In the genomic region with DNA sequence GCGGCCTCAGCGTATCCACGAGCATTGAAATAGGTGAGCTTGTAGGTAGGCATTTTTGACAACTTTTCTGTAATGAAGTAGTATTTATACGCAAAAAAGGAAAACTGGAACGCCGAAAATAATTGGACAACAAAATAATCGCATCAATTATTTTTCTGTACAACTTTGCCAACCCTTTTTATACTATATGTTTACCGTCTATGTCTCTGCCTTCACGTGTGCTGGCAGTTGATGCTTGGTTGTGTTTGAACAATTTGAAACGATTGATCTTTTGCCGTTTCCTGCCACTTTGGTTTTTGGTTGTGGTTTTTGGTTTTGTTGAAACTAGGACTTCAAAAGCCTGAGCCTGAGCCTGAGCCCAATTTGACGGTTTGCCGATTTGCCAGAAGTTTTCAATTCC, we compare ENCODE assay signal across 4 worm cellular contexts.
TF ChIP-seq lines count a peak whose summit lies in the region.

A gene (minus strand): TSS at position 238 of the 400 bp plus-strand sequence.

TF ChIP-seq in whole organism, L2 larva, 48 proteins besides CTCF, POLR2A, EP300 and RAD21:
- no peak for TF ChIP-seq mbf-1 (tag; optimal IDR thresholded peaks at IDR 0.05; lab: Kevin White, UChicago)
- TF ChIP-seq sma-9 (GFP tag; optimal IDR thresholded peaks at IDR 0.05; lab: Kevin White, UChicago) = peak; percentile 14
- TF ChIP-seq sma-9 (tag; optimal IDR thresholded peaks at IDR 0.05; lab: Kevin White, UChicago) = no peak

TF ChIP-seq in whole organism, L3 larva, 47 proteins besides CTCF, POLR2A, EP300 and RAD21:
- TF ChIP-seq pha-4 (tag; optimal IDR thresholded peaks at IDR 0.05; lab: Kevin White, UChicago) (peak; percentile 40), pqm-1 (tag; optimal IDR thresholded peaks at IDR 0.05; lab: Kevin White, UChicago) (peak; percentile 41), R02D3.7 (tag; optimal IDR thresholded peaks at IDR 0.05; lab: Kevin White, UChicago) (no peak), elt-2 (tag; optimal IDR thresholded peaks at IDR 0.05; lab: Kevin White, UChicago) (peak; percentile 15)

TF ChIP-seq in whole organism, L4 larva, 104 proteins besides CTCF, POLR2A, EP300 and RAD21 (continues in another document):
- no peak for TF ChIP-seq Y5F2A.4 (GFP tag; optimal IDR thresholded peaks at IDR 0.05; lab: Kevin White, UChicago)
- TF ChIP-seq daf-19 (GFP tag; conservative IDR thresholded peaks at IDR 0.05; lab: Robert Waterston, UW) = no peak
- TF ChIP-seq duxl-1 (tag; optimal IDR thresholded peaks at IDR 0.05; lab: Kevin White, UChicago; ENCODE audit: poor library complexity) = no peak
- TF ChIP-seq jun-1 (tag; optimal IDR thresholded peaks at IDR 0.05; lab: Kevin White, UChicago) = no peak
- TF ChIP-seq D1046.2 (GFP tag; IDR thresholded peaks at IDR 0.05; lab: Robert Waterston, UW) = no peak
- no peak for TF ChIP-seq daf-12 (tag; optimal IDR thresholded peaks at IDR 0.05; lab: Kevin White, UChicago)
- no peak for TF ChIP-seq spr-3 (GFP tag; optimal IDR thresholded peaks at IDR 0.05; lab: Kevin White, UChicago)
- no peak for TF ChIP-seq unc-62 (GFP tag; optimal IDR thresholded peaks at IDR 0.05 in 1 of 2; lab: Kevin White, UChicago)
- no peak for TF ChIP-seq unc-62 (tag; optimal IDR thresholded peaks at IDR 0.05; lab: Kevin White, UChicago)
- no peak for TF ChIP-seq ceh-32 (tag; optimal IDR thresholded peaks at IDR 0.05; lab: Kevin White, UChicago; ENCODE audit: poor library complexity)
- TF ChIP-seq T26A8.4 (GFP tag; IDR thresholded peaks at IDR 0.05; lab: Robert Waterston, UW) = no peak
- peak; percentile 20 for TF ChIP-seq dve-1 (tag; optimal IDR thresholded peaks at IDR 0.05; lab: Kevin White, UChicago; ENCODE audit: insufficient read depth)
- TF ChIP-seq hlh-11 (tag; optimal IDR thresholded peaks at IDR 0.05; lab: Kevin White, UChicago) = peak; percentile 7
- TF ChIP-seq saeg-2 (GFP tag; IDR thresholded peaks at IDR 0.05; lab: Robert Waterston, UW) = 0 out of 2 replicates have a peak, but pooled peaks have one; percentile 25
- TF ChIP-seq tag-97 (GFP tag; IDR thresholded peaks at IDR 0.05; lab: Robert Waterston, UW) = no peak
- TF ChIP-seq nhr-76 (tag; optimal IDR thresholded peaks at IDR 0.05; lab: Kevin White, UChicago) = no peak
- no peak for TF ChIP-seq zip-2 (tag; optimal IDR thresholded peaks at IDR 0.05; lab: Kevin White, UChicago)
- no peak for TF ChIP-seq snpc-1.2 (GFP tag; IDR thresholded peaks at IDR 0.05; lab: Robert Waterston, UW)
- TF ChIP-seq sdz-12 (GFP tag; optimal IDR thresholded peaks at IDR 0.05; lab: Kevin White, UChicago) = no peak
- TF ChIP-seq dmd-8 (GFP tag; IDR thresholded peaks at IDR 0.05; lab: Robert Waterston, UW) = no peak
- TF ChIP-seq madf-5 (GFP tag; IDR thresholded peaks at IDR 0.05; lab: Robert Waterston, UW) = no peak
- no peak for TF ChIP-seq lin-29 (GFP tag; IDR thresholded peaks at IDR 0.05; lab: Robert Waterston, UW)
- TF ChIP-seq F49E8.2 (tag; optimal IDR thresholded peaks at IDR 0.05; lab: Kevin White, UChicago; ENCODE audit: borderline replicate concordance) = no peak
- no peak for TF ChIP-seq cey-2 (tag; optimal IDR thresholded peaks at IDR 0.05; lab: Kevin White, UChicago; ENCODE audit: borderline replicate concordance, insufficient read depth)
- no peak for TF ChIP-seq ceh-62 (tag; optimal IDR thresholded peaks at IDR 0.05; lab: Kevin White, UChicago)
- TF ChIP-seq R02D3.7 (tag; optimal IDR thresholded peaks at IDR 0.05; lab: Kevin White, UChicago) = no peak
- no peak for TF ChIP-seq F26F4.8 (GFP tag; conservative IDR thresholded peaks at IDR 0.05; lab: Robert Waterston, UW)
- TF ChIP-seq pqm-1 (tag; optimal IDR thresholded peaks at IDR 0.05; lab: Kevin White, UChicago) = peak; percentile 13
- TF ChIP-seq ceh-82 (tag; optimal IDR thresholded peaks at IDR 0.05; lab: Kevin White, UChicago) = no peak
- no peak for TF ChIP-seq lin-15B (tag; optimal IDR thresholded peaks at IDR 0.05; lab: Kevin White, UChicago)
- TF ChIP-seq F10B5.3 (tag; optimal IDR thresholded peaks at IDR 0.05; lab: Kevin White, UChicago) = no peak
- TF ChIP-seq hlh-30 (tag; optimal IDR thresholded peaks at IDR 0.05; lab: Kevin White, UChicago; ENCODE audit: insufficient read depth) = peak; percentile 6
- peak; percentile 40; the same call in 1 of the 2 replicates for TF ChIP-seq dmd-6 (GFP tag; IDR thresholded peaks at IDR 0.05; lab: Robert Waterston, UW)
- no peak for TF ChIP-seq nhr-25 (tag; optimal IDR thresholded peaks at IDR 0.05; lab: Kevin White, UChicago; ENCODE audit: borderline replicate concordance, insufficient read depth)
- no peak for TF ChIP-seq zip-11 (GFP tag; IDR thresholded peaks at IDR 0.05; lab: Robert Waterston, UW)
- TF ChIP-seq hmg-1.1 (GFP tag; IDR thresholded peaks at IDR 0.05; lab: Robert Waterston, UW) = no peak
- no peak for TF ChIP-seq nhr-102 (tag; optimal IDR thresholded peaks at IDR 0.05; lab: Kevin White, UChicago)
- TF ChIP-seq daf-16 (GFP tag; optimal IDR thresholded peaks at IDR 0.05; lab: Kevin White, UChicago) = no peak
- TF ChIP-seq daf-16 (tag; optimal IDR thresholded peaks at IDR 0.05; lab: Kevin White, UChicago) = peak; percentile 66
- TF ChIP-seq ztf-11 (tag; optimal IDR thresholded peaks at IDR 0.05; lab: Kevin White, UChicago) = no peak

TF ChIP-seq in whole organism, young adult, 124 proteins besides CTCF, POLR2A, EP300 and RAD21:
- TF ChIP-seq F49E8.2 (tag; optimal IDR thresholded peaks at IDR 0.05; lab: Kevin White, UChicago; ENCODE audit: insufficient read depth) (no peak), nhr-80 (tag; optimal IDR thresholded peaks at IDR 0.05; lab: Kevin White, UChicago) (peak; percentile 17)
